Fruit fly (Drosophila melanogaster): ENCODE results near the gene CG31710.

- TF ChIP-seq CG8478 (optimal IDR thresholded peaks at IDR 0.05) (no peak), CTCF (optimal IDR thresholded peaks at IDR 0.05) (no peak)
These were observed 20.6 kb downstream of the CG31710 start for dm6 chr2L:9685184-9685583.

Data from S2 (cell line).